Fruit fly (Drosophila melanogaster) whole organism, embryonic: ENCODE measurements around the gene trx.

Experiments
- CG10959 ChIP-seq: fragments of 200-800 bp; sonication (Bioruptor generic); IDR thresholded peaks from 2 replicates; pipeline ENCODE4 v1.3.6; 2022; ENCODE audit warnings: missing biosample characterization, missing genetic modification characterization
- CG10979 ChIP-seq: fragments of 200-800 bp; sonication (Bioruptor generic); optimal IDR thresholded peaks from 2 replicates; lab custom pipeline; 2018; ENCODE audit warnings: missing biosample characterization, mild to moderate bottlenecking, missing genetic modification characterization, moderate library complexity
- CG11560 ChIP-seq: fragments of 200-800 bp; sonication (Bioruptor generic); IDR thresholded peaks from 3 replicates; pipeline ENCODE4 v1.3.6; 2022; ENCODE audit warnings: missing biosample characterization, missing genetic modification characterization
- CG11696 ChIP-seq: fragments of 200-800 bp; sonication (Bioruptor generic); IDR thresholded peaks from 2 replicates; pipeline ENCODE4 v1.3.6; 2022; ENCODE audit warnings: missing biosample characterization, missing genetic modification characterization
- CG1233 ChIP-seq: fragments of 200-800 bp; sonication (Bioruptor generic); optimal IDR thresholded peaks from 4 replicates; lab custom pipeline; 2018; ENCODE audit warnings: missing biosample characterization, mild to moderate bottlenecking, missing genetic modification characterization
- CG12769 ChIP-seq: fragments of 200-800 bp; sonication (Bioruptor generic); optimal IDR thresholded peaks from 2 replicates; lab custom pipeline; 2019; ENCODE audit warnings: missing biosample characterization, mild to moderate bottlenecking, missing genetic modification characterization, moderate library complexity
- CG13624 ChIP-seq: fragments of 200-800 bp; sonication (Bioruptor generic); optimal IDR thresholded peaks from 2 replicates; lab custom pipeline; 2016; ENCODE audit warnings: missing biosample characterization, missing genetic modification characterization
- CG1529 ChIP-seq: fragments of 200-800 bp; sonication (Bioruptor generic); optimal IDR thresholded peaks from 3 replicates; lab custom pipeline; 2018; ENCODE audit warnings: missing biosample characterization, missing genetic modification characterization
- CG1603 ChIP-seq: fragments of 200-800 bp; sonication (Bioruptor generic); optimal IDR thresholded peaks from 2 replicates; lab custom pipeline; 2019; ENCODE audit warnings: missing biosample characterization, mild to moderate bottlenecking, missing genetic modification characterization, moderate library complexity
- CG18619 ChIP-seq: fragments of 200-800 bp; sonication (Bioruptor generic); optimal IDR thresholded peaks from 3 replicates; lab custom pipeline; 2017; ENCODE audit warnings: missing biosample characterization, mild to moderate bottlenecking, missing genetic modification characterization
- CG18764 ChIP-seq: fragments of 200-800 bp; sonication (Bioruptor generic); optimal IDR thresholded peaks from 3 replicates; lab custom pipeline; 2016; ENCODE audit warnings: missing biosample characterization, missing genetic modification characterization
- CG30020 ChIP-seq: fragments of 200-800 bp; optimal IDR thresholded peaks from 2 replicates; lab custom pipeline; 2019; ENCODE audit warnings: missing biosample characterization, mild to moderate bottlenecking, missing genetic modification characterization, moderate library complexity
- CG31388 ChIP-seq: fragments of 200-800 bp; sonication (Bioruptor generic); optimal IDR thresholded peaks from 2 replicates; lab custom pipeline; 2016; ENCODE audit warnings: missing biosample characterization, missing genetic modification characterization
- CG3847 ChIP-seq: fragments of 200-800 bp; sonication (Bioruptor generic); IDR thresholded peaks from 2 replicates; pipeline ENCODE4 v1.3.6; 2022; ENCODE audit warnings: missing biosample characterization, missing genetic modification characterization
- CG3995 ChIP-seq: fragments of 200-800 bp; sonication (Bioruptor generic); optimal IDR thresholded peaks from 3 replicates; lab custom pipeline; 2016; ENCODE audit warnings: missing biosample characterization, missing genetic modification characterization
- CG4424 ChIP-seq: fragments of 200-800 bp; sonication (Bioruptor generic); optimal IDR thresholded peaks from 3 replicates; lab custom pipeline; 2016; ENCODE audit warnings: missing biosample characterization, missing genetic modification characterization
- CG6791 ChIP-seq: fragments of 200-800 bp; sonication (Bioruptor generic); IDR thresholded peaks from 3 replicates; pipeline ENCODE4 v1.3.6; 2022; ENCODE audit warnings: missing biosample characterization, missing genetic modification characterization; ENCODE audit not compliant: partially characterized antibody
- CG6854 ChIP-seq: fragments of 200-800 bp; sonication (Bioruptor generic); optimal IDR thresholded peaks from 3 replicates; lab custom pipeline; 2017; ENCODE audit warnings: missing biosample characterization, mild to moderate bottlenecking, missing genetic modification characterization
- CG8089 ChIP-seq: fragments of 200-800 bp; sonication (Bioruptor generic); optimal IDR thresholded peaks from 3 replicates; lab custom pipeline; 2016; ENCODE audit warnings: missing biosample characterization, missing genetic modification characterization
- CG8281 ChIP-seq: fragments of 200-800 bp; sonication (Bioruptor generic); optimal IDR thresholded peaks from 2 replicates; lab custom pipeline; 2018; ENCODE audit warnings: missing biosample characterization, mild to moderate bottlenecking, missing genetic modification characterization, moderate library complexity
- CG8359 ChIP-seq: fragments of 200-800 bp; sonication (Bioruptor generic); optimal IDR thresholded peaks from 2 replicates; lab custom pipeline; 2017; ENCODE audit warnings: missing biosample characterization, mild to moderate bottlenecking, missing genetic modification characterization, borderline replicate concordance
- CG8388 ChIP-seq: fragments of 200-800 bp; sonication (Bioruptor generic); optimal IDR thresholded peaks from 2 replicates; lab custom pipeline; 2019; ENCODE audit warnings: missing biosample characterization, mild to moderate bottlenecking, missing genetic modification characterization, moderate library complexity
- D19A ChIP-seq: fragments of 200-800 bp; optimal IDR thresholded peaks from 3 replicates; lab custom pipeline; 2019; ENCODE audit warnings: missing biosample characterization, mild to moderate bottlenecking, missing genetic modification characterization, moderate library complexity
- Dad ChIP-seq: fragments of 200-800 bp; sonication (Bioruptor generic); optimal IDR thresholded peaks from 3 replicates; lab custom pipeline; 2016; ENCODE audit warnings: missing biosample characterization, missing genetic modification characterization
- E2f2 ChIP-seq: fragments of 200-800 bp; sonication (Bioruptor generic); IDR thresholded peaks from 2 replicates; pipeline ENCODE4 v1.3.6; 2022; ENCODE audit warnings: missing biosample characterization, missing genetic modification characterization
- HmgZ ChIP-seq: fragments of 200-800 bp; sonication (Bioruptor generic); optimal IDR thresholded peaks from 2 replicates; lab custom pipeline; 2018; ENCODE audit warnings: missing biosample characterization, mild to moderate bottlenecking, missing genetic modification characterization
- Hmr ChIP-seq: fragments of 200-800 bp; sonication (Bioruptor generic); optimal IDR thresholded peaks from 3 replicates; lab custom pipeline; 2017; ENCODE audit warnings: mild to moderate bottlenecking, missing biosample characterization, missing genetic modification reagents, missing genetic modification characterization
- Kr ChIP-seq: fragments of 200-800 bp; sonication (Bioruptor generic); optimal IDR thresholded peaks from 2 replicates; lab custom pipeline; 2017; ENCODE audit warnings: missing biosample characterization, mild to moderate bottlenecking, missing genetic modification characterization
- Mad ChIP-seq: fragments of 200-800 bp; sonication (Bioruptor generic); optimal IDR thresholded peaks from 2 replicates; lab custom pipeline; 2016; ENCODE audit warnings: missing biosample characterization, missing genetic modification characterization
- Neu2 ChIP-seq: fragments of 200-800 bp; sonication (Bioruptor generic); optimal IDR thresholded peaks from 3 replicates; lab custom pipeline; 2016; ENCODE audit warnings: missing biosample characterization, missing genetic modification characterization, borderline replicate concordance
- Oli ChIP-seq: fragments of 200-800 bp; sonication (Bioruptor generic); optimal IDR thresholded peaks from 2 replicates; lab custom pipeline; 2018; ENCODE audit warnings: missing biosample characterization, mild to moderate bottlenecking, missing genetic modification characterization, moderate library complexity
- Rx ChIP-seq: fragments of 200-800 bp; sonication (Bioruptor generic); IDR thresholded peaks from 2 replicates; pipeline ENCODE4 v1.3.6; 2022; ENCODE audit warnings: missing biosample characterization, missing genetic modification characterization
- Tbp ChIP-seq: fragments of >200 bp; optimal IDR thresholded peaks from 2 replicates; lab custom pipeline; 2018; ENCODE audit warnings: missing biosample characterization, missing genetic modification characterization
- ara ChIP-seq: fragments of 200-800 bp; sonication (Bioruptor generic); IDR thresholded peaks from 2 replicates; pipeline ENCODE4 v1.3.6; 2022; ENCODE audit warnings: missing biosample characterization, missing genetic modification characterization
- ash1 ChIP-seq: fragments of 200-800 bp; sonication (Bioruptor generic); optimal IDR thresholded peaks from 2 replicates; lab custom pipeline; 2018; ENCODE audit warnings: missing biosample characterization, mild to moderate bottlenecking, missing genetic modification characterization
- croc ChIP-seq: fragments of 200-800 bp; sonication (Bioruptor generic); conservative IDR thresholded peaks from 3 replicates; pipeline ENCODE4 v1.3.6; 2022; ENCODE audit warnings: missing biosample characterization, missing genetic modification characterization
- crol ChIP-seq: fragments of 200-800 bp; sonication (Bioruptor generic); IDR thresholded peaks from 2 replicates; pipeline ENCODE4 v1.3.6; 2022; ENCODE audit warnings: missing biosample characterization, missing genetic modification characterization
- fd64A ChIP-seq: fragments of 200-800 bp; sonication (Bioruptor generic); optimal IDR thresholded peaks from 3 replicates; lab custom pipeline; 2018; ENCODE audit warnings: missing biosample characterization, mild to moderate bottlenecking, missing genetic modification characterization
- her ChIP-seq: fragments of 200-800 bp; sonication (Bioruptor generic); optimal IDR thresholded peaks from 2 replicates; lab custom pipeline; 2016; ENCODE audit warnings: missing biosample characterization, missing genetic modification characterization
- hth ChIP-seq: fragments of >200 bp; optimal IDR thresholded peaks from 2 replicates; lab custom pipeline; 2017; ENCODE audit warnings: inconsistent platforms
- jing ChIP-seq: fragments of 200-800 bp; sonication (Bioruptor generic); optimal IDR thresholded peaks from 2 replicates; lab custom pipeline; 2018; ENCODE audit warnings: missing biosample characterization, mild to moderate bottlenecking, missing genetic modification characterization
- ken ChIP-seq: fragments of 200-800 bp; sonication (Bioruptor generic); IDR thresholded peaks from 3 replicates; pipeline ENCODE4 v1.3.6; 2022; ENCODE audit warnings: missing biosample characterization, missing genetic modification characterization
- pros ChIP-seq: fragments of 200-800 bp; sonication (Bioruptor generic); optimal IDR thresholded peaks from 3 replicates; lab custom pipeline; 2019; ENCODE audit warnings: missing biosample characterization, mild to moderate bottlenecking, missing genetic modification characterization, moderate library complexity
- psq ChIP-seq: fragments of 200-800 bp; sonication (Bioruptor generic); optimal IDR thresholded peaks from 2 replicates; lab custom pipeline; 2017; ENCODE audit warnings: missing biosample characterization, missing genetic modification characterization
- salm ChIP-seq: fragments of 200-800 bp; sonication (Bioruptor generic); optimal IDR thresholded peaks from 2 replicates; lab custom pipeline; 2018; ENCODE audit warnings: missing biosample characterization, mild to moderate bottlenecking, missing genetic modification characterization
- sens-2 ChIP-seq: fragments of 200-800 bp; sonication (Bioruptor generic); IDR thresholded peaks from 2 replicates; pipeline ENCODE4 v1.3.6; 2022; ENCODE audit warnings: missing biosample characterization, missing genetic modification characterization
- shn ChIP-seq: fragments of 200-800 bp; sonication (Bioruptor generic); optimal IDR thresholded peaks from 3 replicates; lab custom pipeline; 2016; ENCODE audit warnings: missing biosample characterization, missing genetic modification characterization
- stc ChIP-seq: fragments of 200-800 bp; sonication (Bioruptor generic); IDR thresholded peaks from 2 replicates; pipeline ENCODE4 v1.3.6; 2022; ENCODE audit warnings: missing biosample characterization, missing genetic modification characterization
- tin ChIP-seq: fragments of 200-800 bp; sonication (Bioruptor generic); optimal IDR thresholded peaks from 3 replicates; lab custom pipeline; 2016; ENCODE audit warnings: missing biosample characterization, missing genetic modification characterization
- trh ChIP-seq: fragments of 200-800 bp; sonication (Bioruptor generic); optimal IDR thresholded peaks from 2 replicates; lab custom pipeline; 2016; ENCODE audit warnings: missing biosample characterization, missing genetic modification characterization
- zfh2 ChIP-seq: fragments of 200-800 bp; sonication (Bioruptor generic); optimal IDR thresholded peaks from 2 replicates; lab custom pipeline; 2016; ENCODE audit warnings: missing biosample characterization, missing genetic modification characterization

trx gene

dm6 chr3R:14278523-14279303 lies 8.0 kb downstream of the trx start (continued):
- TF ChIP-seq Kr (GFP tag; lab: Kevin White, UChicago) (no peak), trh (GFP tag; lab: Kevin White, UChicago) (no peak), pros (GFP tag; lab: Kevin White, UChicago) (peak; percentile 100), CG8281 (tag; lab: Kevin White, UChicago) (no peak), CG18764 (GFP tag; lab: Kevin White, UChicago) (no peak), CG4424 (no peak), jing (GFP tag; lab: Kevin White, UChicago) (no peak), CG1233 (no peak), HmgZ (tag; lab: Kevin White, UChicago) (no peak), CG10979 (tag; lab: Kevin White, UChicago) (no peak), E2f2 (GFP tag; lab: Robert Waterston, UW) (no peak), CG12769 (tag; lab: Kevin White, UChicago) (no peak), hth (lab: Kevin White, UChicago) (no peak), CG8388 (no peak), Mad (GFP tag; lab: Kevin White, UChicago) (no peak), CG11560 (tag; lab: Robert Waterston, UW) (no peak), ara (GFP tag; lab: Robert Waterston, UW) (no peak), CG1603 (tag; lab: Kevin White, UChicago) (peak; percentile 12), D19A (tag; lab: Kevin White, UChicago) (no peak), CG30020 (tag; lab: Kevin White, UChicago) (no peak), Neu2 (GFP tag; lab: Kevin White, UChicago) (peak; percentile 66), CG18619 (no peak), CG31388 (no peak), CG8089 (GFP tag; lab: Kevin White, UChicago) (no peak), CG8359 (GFP tag; lab: Kevin White, UChicago) (no peak), CG11696 (no peak), Rx (GFP tag; lab: Robert Waterston, UW) (no peak), sens-2 (no peak), Dad (GFP tag; lab: Kevin White, UChicago) (no peak), ash1 (GFP tag; lab: Kevin White, UChicago) (no peak), CG1529 (GFP tag; lab: Kevin White, UChicago) (no peak), croc (no peak), stc (no peak), ken (GFP tag; lab: Robert Waterston, UW) (no peak), Tbp (GFP tag; lab: Kevin White, UChicago) (peak; percentile 59), Oli (tag; lab: Kevin White, UChicago) (no peak), Hmr (no peak), CG3995 (GFP tag; lab: Kevin White, UChicago) (no peak), zfh2 (GFP tag; lab: Kevin White, UChicago) (no peak), CG6854 (GFP tag; lab: Kevin White, UChicago) (no peak), shn (GFP tag; lab: Kevin White, UChicago) (peak; percentile 23), CG10959 (GFP tag; lab: Robert Waterston, UW) (no peak), psq (GFP tag; lab: Kevin White, UChicago) (no peak), tin (GFP tag; lab: Kevin White, UChicago) (no peak), CG3847 (GFP tag; lab: Robert Waterston, UW) (no peak), CG6791 (no peak), CG13624 (GFP tag; lab: Kevin White, UChicago) (no peak), her (no peak), crol (GFP tag; lab: Robert Waterston, UW) (no peak), fd64A (GFP tag; lab: Kevin White, UChicago) (no peak), salm (tag; lab: Kevin White, UChicago) (no peak)
